Worm (Caenorhabditis elegans): ENCODE results near the gene madf-9.

Gene madf-9

DNA sequence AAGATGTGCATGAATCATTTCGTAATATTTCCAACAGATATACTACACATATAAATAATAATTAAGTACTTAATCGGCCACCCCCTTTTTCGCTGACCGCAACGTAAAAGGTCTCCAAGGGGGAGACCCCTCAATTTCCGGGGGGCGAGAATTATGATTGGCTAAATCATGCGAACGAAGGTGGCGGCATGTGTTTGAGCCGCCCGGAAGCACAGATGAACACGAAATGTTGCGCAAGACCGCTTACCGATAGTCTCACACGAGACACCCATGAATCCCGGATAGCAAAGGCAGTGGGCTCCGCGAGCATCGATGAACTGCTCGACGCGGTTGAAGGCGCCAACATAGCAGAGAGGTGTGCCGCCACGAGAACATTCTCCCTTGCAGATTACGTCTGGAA is 28.2 kb downstream of the madf-9 start:
- no peak for TF ChIP-seq T22C8.4 (GFP tag; IDR thresholded peaks at IDR 0.05)
- TF ChIP-seq ref-1 (GFP tag; conservative IDR thresholded peaks at IDR 0.05): no peak
- TF ChIP-seq ztf-29 (GFP tag; IDR thresholded peaks at IDR 0.05): no peak
- TF ChIP-seq med-1 (GFP tag; optimal IDR thresholded peaks at IDR 0.05; ENCODE audit: insufficient read depth): no peak
- TF ChIP-seq ztf-23 (GFP tag; IDR thresholded peaks at IDR 0.05): no peak
- TF ChIP-seq cog-1 (tag; optimal IDR thresholded peaks at IDR 0.05): no peak
- TF ChIP-seq klf-2 (GFP tag; conservative IDR thresholded peaks at IDR 0.05): no peak
- TF ChIP-seq tab-1 (GFP tag; IDR thresholded peaks at IDR 0.05): no peak
- no peak for TF ChIP-seq flt-1 (GFP tag; IDR thresholded peaks at IDR 0.05)

DNA sequence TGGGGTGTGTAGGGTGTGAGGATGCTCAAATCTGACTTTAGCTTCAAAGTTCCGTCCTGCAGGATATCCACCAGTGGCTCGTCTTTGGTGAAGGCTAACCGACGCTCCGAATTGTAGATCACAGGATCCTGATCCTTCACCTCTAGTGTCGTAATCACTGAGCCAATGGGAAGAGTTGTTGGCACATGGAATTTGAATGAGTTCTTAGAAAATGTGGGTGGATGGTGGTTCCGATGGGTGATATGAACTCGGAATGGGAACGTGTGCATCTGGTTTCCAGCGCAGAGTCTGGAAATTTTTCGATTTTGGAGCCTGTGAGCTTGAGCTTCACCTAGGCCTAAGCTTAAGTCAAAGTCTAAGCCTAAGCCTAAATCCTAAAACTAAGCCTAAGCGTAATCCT is 29.7 kb downstream of the madf-9 start:
- TF ChIP-seq tab-1 (GFP tag; IDR thresholded peaks at IDR 0.05) (no peak), klf-2 (GFP tag; conservative IDR thresholded peaks at IDR 0.05) (no peak), ref-1 (GFP tag; conservative IDR thresholded peaks at IDR 0.05) (no peak), T22C8.4 (GFP tag; IDR thresholded peaks at IDR 0.05) (no peak), ztf-23 (GFP tag; IDR thresholded peaks at IDR 0.05) (no peak), med-1 (GFP tag; optimal IDR thresholded peaks at IDR 0.05; ENCODE audit: insufficient read depth) (no peak), cog-1 (tag; optimal IDR thresholded peaks at IDR 0.05) (no peak), flt-1 (GFP tag; IDR thresholded peaks at IDR 0.05) (no peak), ztf-29 (GFP tag; IDR thresholded peaks at IDR 0.05) (no peak)

DNA sequence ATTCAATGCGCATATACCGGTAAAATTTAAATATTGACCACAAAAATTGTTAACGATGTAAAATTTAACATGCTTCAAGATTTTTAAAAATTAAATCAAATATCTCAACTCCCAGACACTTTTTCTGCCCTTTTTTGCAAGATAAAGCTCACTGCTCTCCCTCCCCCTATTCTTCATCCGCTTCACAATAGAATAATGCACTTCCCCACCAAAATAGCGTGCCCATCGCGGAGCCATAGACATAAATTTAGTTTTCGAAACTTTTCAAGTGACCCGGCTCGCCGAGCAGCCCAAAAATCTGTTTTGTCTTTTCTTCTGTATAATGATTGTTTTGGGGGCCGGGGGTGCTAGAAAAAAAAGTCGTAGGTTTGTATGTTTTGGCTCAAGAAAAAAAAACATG is 30.9 kb downstream of the madf-9 start:
- TF ChIP-seq T22C8.4 (GFP tag; IDR thresholded peaks at IDR 0.05): no peak
- TF ChIP-seq ztf-23 (GFP tag; IDR thresholded peaks at IDR 0.05): no peak
- TF ChIP-seq tab-1 (GFP tag; IDR thresholded peaks at IDR 0.05): no peak
- no peak for TF ChIP-seq klf-2 (GFP tag; conservative IDR thresholded peaks at IDR 0.05)
- no peak for TF ChIP-seq flt-1 (GFP tag; IDR thresholded peaks at IDR 0.05)
- no peak for TF ChIP-seq ref-1 (GFP tag; conservative IDR thresholded peaks at IDR 0.05)
- TF ChIP-seq ztf-29 (GFP tag; IDR thresholded peaks at IDR 0.05): no peak
- TF ChIP-seq cog-1 (tag; optimal IDR thresholded peaks at IDR 0.05): no peak
- TF ChIP-seq med-1 (GFP tag; optimal IDR thresholded peaks at IDR 0.05; ENCODE audit: insufficient read depth): no peak

DNA sequence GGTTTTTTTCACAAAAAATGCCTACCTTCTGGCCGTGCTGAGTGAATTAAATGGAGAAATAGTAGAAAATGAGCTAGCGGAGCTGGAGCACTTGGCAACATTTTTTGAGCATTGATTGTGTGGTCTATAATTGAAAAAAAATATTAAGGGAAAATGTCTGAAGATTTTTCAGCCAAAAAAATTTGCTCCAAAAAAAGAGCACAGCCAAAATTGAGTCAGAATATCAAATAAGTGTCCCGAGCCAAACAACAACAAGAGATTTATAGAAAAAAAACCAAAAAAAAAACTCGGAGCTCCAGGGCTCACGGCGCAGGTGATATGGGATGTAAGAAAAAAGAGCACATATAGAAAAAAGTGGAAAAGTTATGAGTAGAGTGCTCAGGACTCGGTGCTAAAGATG is 31.7 kb downstream of the madf-9 start, which contains the start of gene fmil-1:
Gene fmil-1, minus strand, starts transcription at position 101 of the 400 bp plus-strand sequence.
- TF ChIP-seq ztf-23 (GFP tag; IDR thresholded peaks at IDR 0.05) (no peak), T22C8.4 (GFP tag; IDR thresholded peaks at IDR 0.05) (no peak), tab-1 (GFP tag; IDR thresholded peaks at IDR 0.05) (no peak), ztf-29 (GFP tag; IDR thresholded peaks at IDR 0.05) (no peak), klf-2 (GFP tag; conservative IDR thresholded peaks at IDR 0.05) (no peak), cog-1 (tag; optimal IDR thresholded peaks at IDR 0.05) (no peak), ref-1 (GFP tag; conservative IDR thresholded peaks at IDR 0.05) (no peak), flt-1 (GFP tag; IDR thresholded peaks at IDR 0.05) (no peak), med-1 (GFP tag; optimal IDR thresholded peaks at IDR 0.05; ENCODE audit: insufficient read depth) (no peak)

DNA sequence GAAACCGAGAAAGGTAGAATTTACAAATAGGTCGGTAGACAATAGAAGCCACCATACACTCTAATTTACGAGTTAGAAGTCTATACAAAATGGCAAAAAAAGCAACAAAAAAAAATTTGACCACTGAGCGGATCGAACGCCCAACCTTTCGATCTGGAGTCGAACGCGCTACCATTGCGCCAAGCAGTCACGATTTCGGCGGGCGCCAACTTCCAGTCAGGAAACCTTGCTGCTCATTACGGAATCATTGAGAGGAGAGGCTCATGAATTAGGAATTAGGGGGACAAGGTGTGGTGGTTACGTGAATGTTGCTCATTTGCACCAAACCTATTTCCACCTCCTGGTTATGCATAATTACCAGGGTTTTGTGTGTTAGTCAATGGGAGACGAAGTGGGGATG is 44.9 kb downstream of the madf-9 start:
- no peak for TF ChIP-seq flt-1 (GFP tag; IDR thresholded peaks at IDR 0.05)
- no peak for TF ChIP-seq ztf-23 (GFP tag; IDR thresholded peaks at IDR 0.05)
- no peak for TF ChIP-seq ref-1 (GFP tag; conservative IDR thresholded peaks at IDR 0.05)
- TF ChIP-seq tab-1 (GFP tag; IDR thresholded peaks at IDR 0.05): no peak
- TF ChIP-seq cog-1 (tag; optimal IDR thresholded peaks at IDR 0.05): no peak
- no peak for TF ChIP-seq ztf-29 (GFP tag; IDR thresholded peaks at IDR 0.05)
- no peak for TF ChIP-seq med-1 (GFP tag; optimal IDR thresholded peaks at IDR 0.05; ENCODE audit: insufficient read depth)
- TF ChIP-seq klf-2 (GFP tag; conservative IDR thresholded peaks at IDR 0.05): no peak
- no peak for TF ChIP-seq T22C8.4 (GFP tag; IDR thresholded peaks at IDR 0.05)

DNA sequence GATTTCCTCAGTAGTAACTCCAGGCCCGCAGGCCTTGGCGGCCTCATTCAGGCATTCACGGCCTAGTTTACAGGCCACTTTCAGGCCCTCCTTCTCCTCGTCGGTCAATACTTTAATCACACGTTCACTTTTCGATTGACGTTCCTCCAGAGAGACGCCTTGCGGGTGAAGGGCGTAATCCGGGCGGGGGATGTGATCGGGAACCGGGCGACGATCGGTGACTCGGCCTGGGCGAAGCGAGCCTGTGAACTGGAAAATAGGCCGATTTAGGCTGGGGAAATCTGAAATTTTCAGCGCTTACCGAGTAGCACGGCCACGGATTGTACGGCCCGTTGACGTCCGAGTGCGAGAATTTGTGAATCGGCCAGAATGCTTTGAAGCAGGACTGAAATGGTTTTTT is 49.4 kb downstream of the madf-9 start:
- TF ChIP-seq T22C8.4 (GFP tag; IDR thresholded peaks at IDR 0.05): no peak
- TF ChIP-seq klf-2 (GFP tag; conservative IDR thresholded peaks at IDR 0.05): no peak
- no peak for TF ChIP-seq cog-1 (tag; optimal IDR thresholded peaks at IDR 0.05)
- no peak for TF ChIP-seq tab-1 (GFP tag; IDR thresholded peaks at IDR 0.05)
- no peak for TF ChIP-seq ztf-23 (GFP tag; IDR thresholded peaks at IDR 0.05)
- TF ChIP-seq med-1 (GFP tag; optimal IDR thresholded peaks at IDR 0.05; ENCODE audit: insufficient read depth): no peak
- TF ChIP-seq ztf-29 (GFP tag; IDR thresholded peaks at IDR 0.05): no peak
- no peak for TF ChIP-seq flt-1 (GFP tag; IDR thresholded peaks at IDR 0.05)
- TF ChIP-seq ref-1 (GFP tag; conservative IDR thresholded peaks at IDR 0.05): no peak

DNA sequence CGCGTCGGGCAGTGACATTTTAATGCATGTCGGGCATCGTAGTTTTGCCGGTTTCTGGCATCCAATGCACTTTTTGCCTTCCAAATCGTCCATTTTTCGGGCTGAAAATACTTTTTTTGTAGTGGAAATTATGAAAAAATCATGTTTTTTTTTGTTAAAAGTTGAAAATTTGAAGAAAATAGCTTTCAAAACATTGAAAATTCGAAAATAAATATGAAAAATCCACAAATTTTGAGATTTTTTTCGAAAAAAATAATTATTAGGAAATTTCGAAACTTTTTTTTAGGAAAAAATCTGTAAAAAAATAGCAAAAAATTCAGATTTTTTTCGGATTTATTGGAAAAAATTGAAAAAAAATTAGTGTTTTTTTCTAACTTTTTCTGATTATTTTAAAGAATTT is 49.9 kb downstream of the madf-9 start, which contains the start of gene map-1:
Gene map-1, minus strand, starts transcription at position 101 of the 400 bp plus-strand sequence.
- TF ChIP-seq klf-2 (GFP tag; conservative IDR thresholded peaks at IDR 0.05) (no peak), ztf-23 (GFP tag; IDR thresholded peaks at IDR 0.05) (no peak), ref-1 (GFP tag; conservative IDR thresholded peaks at IDR 0.05) (no peak), med-1 (GFP tag; optimal IDR thresholded peaks at IDR 0.05; ENCODE audit: insufficient read depth) (no peak), tab-1 (GFP tag; IDR thresholded peaks at IDR 0.05) (no peak), T22C8.4 (GFP tag; IDR thresholded peaks at IDR 0.05) (no peak), ztf-29 (GFP tag; IDR thresholded peaks at IDR 0.05) (no peak), cog-1 (tag; optimal IDR thresholded peaks at IDR 0.05) (no peak), flt-1 (GFP tag; IDR thresholded peaks at IDR 0.05) (no peak)

DNA sequence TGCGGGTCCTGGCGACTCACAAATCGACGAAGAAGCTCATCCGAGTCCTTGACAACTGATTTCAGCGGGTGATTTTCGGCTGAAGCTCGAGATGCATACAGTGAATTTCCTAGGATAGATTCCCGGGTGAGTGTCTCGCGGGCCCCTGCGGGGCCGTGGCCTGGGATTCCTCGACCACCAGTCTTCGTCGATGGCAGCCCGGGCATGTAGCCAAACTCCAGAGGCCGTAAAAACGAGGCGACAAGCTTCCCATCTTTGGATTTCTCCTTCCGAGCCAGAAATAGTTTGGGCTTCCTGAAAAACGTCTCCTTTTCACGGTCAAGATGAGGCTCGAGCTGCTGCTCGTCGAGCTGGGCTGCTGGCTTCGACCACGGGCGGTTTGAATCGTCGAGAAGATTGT is 51.2 kb downstream of the madf-9 start:
- TF ChIP-seq ztf-23 (GFP tag; IDR thresholded peaks at IDR 0.05) (no peak), flt-1 (GFP tag; IDR thresholded peaks at IDR 0.05) (no peak), med-1 (GFP tag; optimal IDR thresholded peaks at IDR 0.05; ENCODE audit: insufficient read depth) (no peak), T22C8.4 (GFP tag; IDR thresholded peaks at IDR 0.05) (no peak), cog-1 (tag; optimal IDR thresholded peaks at IDR 0.05) (no peak), tab-1 (GFP tag; IDR thresholded peaks at IDR 0.05) (no peak), ref-1 (GFP tag; conservative IDR thresholded peaks at IDR 0.05) (no peak), ztf-29 (GFP tag; IDR thresholded peaks at IDR 0.05) (no peak), klf-2 (GFP tag; conservative IDR thresholded peaks at IDR 0.05) (no peak)

Data from whole organism, midembryonic.